Worm (Caenorhabditis elegans) whole organism, L4 larva: Measurements from ENCODE around the gene Y47D3A.13.

Experiments
- arid-1 ChIP-seq: fragments of 200-800 bp; sonication (Bioruptor generic); conservative IDR thresholded peaks from 2 replicates; pipeline ENCODE4 v1.3.6; 2022; ENCODE audit warnings: missing genetic modification reagents, missing genetic modification characterization, missing compliant biosample characterization
- hlh-11 ChIP-seq: fragments of 200-800 bp; sonication (Bioruptor generic); optimal IDR thresholded peaks from 2 replicates; lab custom pipeline; 2018; ENCODE audit warnings: mild to moderate bottlenecking, missing genetic modification characterization, missing compliant biosample characterization
- mep-1 ChIP-seq: fragments of 150-350 bp; sonication (generic microtip); optimal IDR thresholded peaks from 3 replicates; lab custom pipeline; 2014; ENCODE audit warnings: missing biosample characterization, missing genetic modification characterization
- nhr-25 ChIP-seq: sonication (generic microtip); optimal IDR thresholded peaks from 2 replicates; lab custom pipeline; 2017; ENCODE audit warnings: missing genetic modification characterization, mild to moderate bottlenecking, missing compliant biosample characterization, antibody characterized with exemption, moderate library complexity, borderline replicate concordance; ENCODE audit not compliant: insufficient read depth
- pha-4 ChIP-seq, 2 experiments: fragments of 150-350 bp in 1 of 2; fragments of 200-800 bp in 1 of 2; sonication (Bioruptor generic) in 1 of 2; IDR thresholded peaks in 1 of 2; optimal IDR thresholded peaks in 1 of 2; 2 replicates each; pipeline versions ENCODE4 v1.3.6 to Lab custom; 2014 to 2022; ENCODE audit warnings: missing genetic modification characterization in 2 of 2, missing genetic modification reagents in 2 of 2, missing biosample characterization in 1 of 2, missing compliant biosample characterization in 1 of 2
- rbr-2 ChIP-seq: sonication (generic microtip); optimal IDR thresholded peaks from 2 replicates; lab custom pipeline; 2016; ENCODE audit warnings: missing genotype, missing genetic modification characterization, missing compliant biosample characterization
- unc-39 ChIP-seq: sonication (generic microtip); optimal IDR thresholded peaks from 2 replicates; lab custom pipeline; 2017; ENCODE audit warnings: missing biosample characterization, missing genetic modification characterization
- zag-1 ChIP-seq: fragments of 150-350 bp; optimal IDR thresholded peaks from 2 replicates; lab custom pipeline; 2014; ENCODE audit warnings: missing biosample characterization, missing genetic modification characterization
- ztf-11 ChIP-seq: fragments of 150-350 bp; optimal IDR thresholded peaks from 2 replicates; lab custom pipeline; 2014; ENCODE audit warnings: missing biosample characterization, missing genetic modification characterization

ce11 chrIII:11194123-11194522 is 29.8 kb downstream of the Y47D3A.13 start:
- TF ChIP-seq unc-39: no peak
- no peak for TF ChIP-seq rbr-2
- TF ChIP-seq zag-1 (tag; lab: Kevin White, UChicago): no peak
- TF ChIP-seq nhr-25 (tag; lab: Kevin White, UChicago): no peak
- no peak for TF ChIP-seq hlh-11 (tag; lab: Kevin White, UChicago)
- no peak for TF ChIP-seq pha-4 (GFP tag; IDR thresholded peaks at IDR 0.05; lab: Robert Waterston, UW)
- no peak for TF ChIP-seq pha-4 (tag; optimal IDR thresholded peaks at IDR 0.05; lab: Kevin White, UChicago)
- no peak for TF ChIP-seq ztf-11 (tag; lab: Kevin White, UChicago)
- no peak for TF ChIP-seq arid-1 (GFP tag; lab: Robert Waterston, UW)
- no peak for TF ChIP-seq mep-1 (tag; lab: Kevin White, UChicago)
